Worm (Caenorhabditis elegans) whole organism, late embryonic: Measurements from ENCODE around the gene twk-26.

ENCODE experiments used
- C38D4.7 ChIP-seq: fragments of 200-800 bp; sonication (Bioruptor generic); optimal IDR thresholded peaks from 2 replicates; lab custom pipeline; 2018; ENCODE audit warnings: mild to moderate bottlenecking, missing genetic modification characterization, moderate library complexity, missing compliant biosample characterization
- F13H6.1 ChIP-seq: sonication (generic microtip); optimal IDR thresholded peaks from 2 replicates; lab custom pipeline; 2016; ENCODE audit warnings: missing genetic modification characterization, missing compliant biosample characterization
- K09A11.1 ChIP-seq: sonication (generic microtip); optimal IDR thresholded peaks from 2 replicates; lab custom pipeline; 2017; ENCODE audit warnings: antibody characterized with exemption, mild to moderate bottlenecking, missing genetic modification characterization, missing compliant biosample characterization; ENCODE audit not compliant: insufficient read depth
- Y22D7AL.16 ChIP-seq: sonication (generic microtip); optimal IDR thresholded peaks from 2 replicates; lab custom pipeline; 2016; ENCODE audit warnings: missing genetic modification characterization, missing compliant biosample characterization
- ahr-1 ChIP-seq: sonication (generic microtip); optimal IDR thresholded peaks from 2 replicates; lab custom pipeline; 2016; ENCODE audit warnings: missing genetic modification characterization, missing compliant biosample characterization
- ceh-14 ChIP-seq: sonication (generic microtip); optimal IDR thresholded peaks from 2 replicates; lab custom pipeline; 2016; ENCODE audit warnings: missing genotype, missing genetic modification characterization, missing compliant biosample characterization
- ceh-18 ChIP-seq: sonication (generic microtip); optimal IDR thresholded peaks from 2 replicates; lab custom pipeline; 2016; ENCODE audit warnings: missing genetic modification characterization, missing compliant biosample characterization
- ceh-19 ChIP-seq: fragments of 200-800 bp; sonication (Bioruptor generic); optimal IDR thresholded peaks from 2 replicates; lab custom pipeline; 2018; ENCODE audit warnings: mild to moderate bottlenecking, missing genetic modification characterization, missing compliant biosample characterization
- ceh-22 ChIP-seq: sonication (generic microtip); optimal IDR thresholded peaks from 2 replicates; lab custom pipeline; 2017; ENCODE audit warnings: missing biosample characterization, missing genetic modification characterization
- ceh-31 ChIP-seq: sonication (generic microtip); optimal IDR thresholded peaks from 2 replicates; lab custom pipeline; 2016; ENCODE audit warnings: missing genetic modification characterization, missing compliant biosample characterization
- ceh-45 ChIP-seq: fragments of 200-800 bp; sonication (Bioruptor generic); IDR thresholded peaks from 2 replicates; pipeline ENCODE4 v1.3.6; 2022; ENCODE audit warnings: missing genetic modification reagents, missing genetic modification characterization, missing compliant biosample characterization
- ceh-48 ChIP-seq: sonication (generic microtip); optimal IDR thresholded peaks from 2 replicates; lab custom pipeline; 2016; ENCODE audit warnings: missing genetic modification characterization, inconsistent platforms, missing compliant biosample characterization
- che-1 ChIP-seq: sonication (generic microtip); optimal IDR thresholded peaks from 2 replicates; lab custom pipeline; 2016; ENCODE audit warnings: mild to moderate bottlenecking, missing genetic modification characterization, missing compliant biosample characterization
- dve-1 ChIP-seq: sonication (generic microtip); optimal IDR thresholded peaks from 2 replicates; lab custom pipeline; 2017; ENCODE audit warnings: antibody characterized with exemption, mild to moderate bottlenecking, missing genetic modification characterization, missing compliant biosample characterization
- elt-2 ChIP-seq: sonication (generic microtip); optimal IDR thresholded peaks from 2 replicates; lab custom pipeline; 2016; ENCODE audit warnings: missing genetic modification reagents, missing genetic modification characterization, missing compliant biosample characterization
- elt-4 ChIP-seq: sonication (generic microtip); optimal IDR thresholded peaks from 2 replicates; lab custom pipeline; 2016; ENCODE audit warnings: missing genetic modification characterization, missing compliant biosample characterization
- fax-1 ChIP-seq: sonication (generic microtip); optimal IDR thresholded peaks from 2 replicates; lab custom pipeline; 2016; ENCODE audit warnings: missing genotype, missing genetic modification characterization, missing compliant biosample characterization
- fkh-6 ChIP-seq: sonication (generic microtip); optimal IDR thresholded peaks from 2 replicates; lab custom pipeline; 2016; ENCODE audit warnings: missing genetic modification characterization, missing compliant biosample characterization
- gmeb-2 ChIP-seq: sonication (generic microtip); optimal IDR thresholded peaks from 2 replicates; lab custom pipeline; 2016; ENCODE audit warnings: missing genetic modification characterization, inconsistent platforms, missing compliant biosample characterization
- hlh-13 ChIP-seq: fragments of 200-800 bp; sonication (Bioruptor generic); optimal IDR thresholded peaks from 2 replicates; lab custom pipeline; 2018; ENCODE audit warnings: mild to moderate bottlenecking, missing genetic modification characterization, missing compliant biosample characterization
- hlh-15 ChIP-seq: sonication (generic microtip); optimal IDR thresholded peaks from 2 replicates; lab custom pipeline; 2016; ENCODE audit warnings: missing genetic modification characterization, missing compliant biosample characterization
- hlh-6 ChIP-seq: sonication (generic microtip); optimal IDR thresholded peaks from 2 replicates; lab custom pipeline; 2016; ENCODE audit warnings: missing genotype, missing genetic modification characterization, missing compliant biosample characterization
- mec-3 ChIP-seq: sonication (generic microtip); optimal IDR thresholded peaks from 2 replicates; lab custom pipeline; 2016; ENCODE audit warnings: borderline replicate concordance, missing genetic modification characterization, missing compliant biosample characterization
- nfya-1 ChIP-seq: sonication (generic microtip); optimal IDR thresholded peaks from 2 replicates; lab custom pipeline; 2017; ENCODE audit warnings: missing genetic modification characterization, mild to moderate bottlenecking, missing compliant biosample characterization, antibody characterized with exemption, moderate library complexity
- nhr-11 ChIP-seq: fragments of 150-350 bp; optimal IDR thresholded peaks from 2 replicates; lab custom pipeline; 2014; ENCODE audit warnings: missing biosample characterization, missing genetic modification characterization
- odd-2 ChIP-seq: sonication (generic microtip); optimal IDR thresholded peaks from 2 replicates; lab custom pipeline; 2017; ENCODE audit warnings: antibody characterized with exemption, mild to moderate bottlenecking, missing genetic modification characterization, missing compliant biosample characterization
- pat-9 ChIP-seq: fragments of 200-800 bp; sonication (Bioruptor generic); optimal IDR thresholded peaks from 2 replicates; lab custom pipeline; 2018; ENCODE audit warnings: mild to moderate bottlenecking, missing genetic modification characterization, moderate library complexity, missing compliant biosample characterization
- pha-2 ChIP-seq: sonication (generic microtip); optimal IDR thresholded peaks from 2 replicates; lab custom pipeline; 2017; ENCODE audit warnings: mild to moderate bottlenecking, missing genetic modification characterization, missing compliant biosample characterization
- pqm-1 ChIP-seq: sonication (generic microtip); optimal IDR thresholded peaks from 2 replicates; lab custom pipeline; 2016; ENCODE audit warnings: missing genetic modification characterization, missing compliant biosample characterization
- sox-2 ChIP-seq: fragments of 200-800 bp; sonication (Bioruptor generic); IDR thresholded peaks from 2 replicates; pipeline ENCODE4 v1.3.6; 2022; ENCODE audit warnings: missing genetic modification reagents, missing genetic modification characterization, missing compliant biosample characterization
- sox-4 ChIP-seq: sonication (generic microtip); optimal IDR thresholded peaks from 2 replicates; lab custom pipeline; 2017; ENCODE audit warnings: mild to moderate bottlenecking, missing genetic modification characterization, inconsistent platforms, missing compliant biosample characterization
- syd-9 ChIP-seq: sonication (generic microtip); optimal IDR thresholded peaks from 2 replicates; lab custom pipeline; 2016; ENCODE audit warnings: mild to moderate bottlenecking, missing genetic modification characterization, moderate library complexity, missing compliant biosample characterization
- tbx-2 ChIP-seq: sonication (generic microtip); optimal IDR thresholded peaks from 2 replicates; lab custom pipeline; 2016; ENCODE audit warnings: missing genetic modification characterization, missing compliant biosample characterization
- tbx-7 ChIP-seq: sonication (generic microtip); optimal IDR thresholded peaks from 2 replicates; lab custom pipeline; 2016; ENCODE audit warnings: missing genotype, missing genetic modification characterization, missing compliant biosample characterization
- ttx-3 ChIP-seq: sonication (generic microtip); optimal IDR thresholded peaks from 2 replicates; lab custom pipeline; 2016; ENCODE audit warnings: missing genetic modification reagents, missing genetic modification characterization, missing compliant biosample characterization
- unc-42 ChIP-seq: sonication (generic microtip); optimal IDR thresholded peaks from 2 replicates; lab custom pipeline; 2016; ENCODE audit warnings: missing genotype, missing genetic modification characterization, missing compliant biosample characterization
- unc-55 ChIP-seq: sonication (generic microtip); optimal IDR thresholded peaks from 2 replicates; lab custom pipeline; 2017; ENCODE audit warnings: missing biosample characterization, missing genetic modification reagents, missing genetic modification characterization
- zip-5 ChIP-seq: sonication (generic microtip); optimal IDR thresholded peaks from 2 replicates; lab custom pipeline; 2016; ENCODE audit warnings: missing genetic modification characterization, missing compliant biosample characterization
- ztf-16 ChIP-seq: sonication (generic microtip); optimal IDR thresholded peaks from 2 replicates; lab custom pipeline; 2017; ENCODE audit warnings: missing genetic modification characterization, missing compliant biosample characterization

twk-26 gene

ce11 chrX:3034203-3034602 is 20.4 kb downstream of the twk-26 start, which contains the start of gene M02F4.2:
Gene M02F4.2, minus strand, starts transcription at chrX:3034303.
- TF ChIP-seq zip-5 (tag; lab: Kevin White, UChicago) (no peak), elt-4 (tag; lab: Kevin White, UChicago) (no peak), ceh-45 (GFP tag; lab: Robert Waterston, UW) (no peak), syd-9 (tag; lab: Kevin White, UChicago) (no peak), F13H6.1 (tag; lab: Kevin White, UChicago) (no peak), ztf-16 (no peak), ceh-14 (tag; lab: Kevin White, UChicago) (no peak), pqm-1 (tag; lab: Kevin White, UChicago) (no peak), ceh-18 (tag; lab: Kevin White, UChicago) (no peak), Y22D7AL.16 (tag; lab: Kevin White, UChicago) (no peak), C38D4.7 (GFP tag; lab: Kevin White, UChicago) (no peak), sox-4 (tag; lab: Kevin White, UChicago) (no peak), pha-2 (no peak), fax-1 (no peak), sox-2 (GFP tag; lab: Robert Waterston, UW) (no peak), elt-2 (tag; lab: Kevin White, UChicago) (no peak), ahr-1 (tag; lab: Kevin White, UChicago) (no peak), hlh-13 (GFP tag; lab: Kevin White, UChicago) (no peak), nfya-1 (tag; lab: Kevin White, UChicago) (no peak), tbx-2 (tag; lab: Kevin White, UChicago) (no peak)

ce11 chrX:3033492-3033891 is 21.1 kb downstream of the twk-26 start:
- no peak for TF ChIP-seq hlh-15 (tag; lab: Kevin White, UChicago)
- no peak for TF ChIP-seq mec-3 (tag; lab: Kevin White, UChicago)

ce11 chrX:3031484-3031883 is 23.1 kb downstream of the twk-26 start, which contains the start of gene clec-265:
Gene clec-265, plus strand, starts transcription at chrX:3031783.
- TF ChIP-seq pat-9 (tag; lab: Kevin White, UChicago) (no peak), che-1 (tag; lab: Kevin White, UChicago) (no peak), sox-4 (tag; lab: Kevin White, UChicago) (no peak), C38D4.7 (GFP tag; lab: Kevin White, UChicago) (no peak), gmeb-2 (tag; lab: Kevin White, UChicago) (no peak)

DNA sequence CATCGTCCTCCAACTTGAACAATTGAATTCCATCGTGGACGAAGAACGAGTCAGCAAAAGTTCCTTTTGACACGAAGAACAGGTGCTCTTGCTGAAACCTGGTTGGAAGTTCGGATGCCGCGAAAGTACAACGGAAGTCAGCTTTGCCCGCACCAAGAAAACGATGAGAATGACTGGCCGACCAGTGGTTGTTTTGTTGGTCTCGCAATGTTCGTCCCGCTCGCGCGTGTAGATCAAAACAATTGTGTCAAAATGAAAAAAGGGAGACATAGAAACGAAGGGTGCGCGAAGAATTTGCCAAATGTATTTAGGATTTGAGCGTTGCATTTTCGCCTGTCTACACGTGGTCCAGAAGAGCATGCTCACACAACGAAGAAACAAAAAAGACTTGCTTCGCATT is 25.6 kb downstream of the twk-26 start, which contains the start of gene M02F4.1:
TSS of gene M02F4.1 (minus strand) at position 101 of the 400 bp plus-strand sequence.
- TF ChIP-seq Y22D7AL.16 (tag; lab: Kevin White, UChicago) (no peak), ceh-48 (tag; lab: Kevin White, UChicago) (no peak), unc-55 (GFP tag; lab: Kevin White, UChicago) (no peak), K09A11.1 (tag; lab: Kevin White, UChicago) (no peak), ceh-19 (GFP tag; lab: Kevin White, UChicago) (no peak), tbx-2 (tag; lab: Kevin White, UChicago) (no peak), dve-1 (tag; lab: Kevin White, UChicago) (no peak), ceh-18 (tag; lab: Kevin White, UChicago) (no peak), mec-3 (tag; lab: Kevin White, UChicago) (no peak)

DNA sequence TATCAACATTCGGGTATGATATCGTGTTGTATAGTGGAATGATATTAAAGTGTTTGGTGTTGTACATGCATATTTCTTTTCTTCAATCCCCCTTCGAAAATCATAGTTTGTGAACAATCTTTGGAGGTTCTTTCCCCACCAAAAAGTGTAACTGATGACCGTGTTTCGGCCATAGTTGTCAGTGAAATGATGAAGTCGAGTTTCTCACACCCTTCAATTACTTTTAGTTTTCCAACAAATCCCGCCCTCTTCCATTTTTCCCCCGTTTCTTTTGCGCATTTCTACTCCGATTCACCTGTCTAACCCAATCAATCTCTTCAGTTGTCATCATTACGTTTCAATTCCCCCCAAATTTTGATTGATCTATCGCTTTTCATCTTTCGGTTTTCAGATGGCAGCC is 29.5 kb downstream of the twk-26 start:
- TF ChIP-seq ceh-18 (tag; lab: Kevin White, UChicago), result no peak

ce11 chrX:3024637-3025113 is 29.9 kb downstream of the twk-26 start, which contains the start of gene aqp-7:
Gene aqp-7, plus strand, starts transcription at chrX:3025063.
- TF ChIP-seq zip-5 (tag; lab: Kevin White, UChicago), result no peak
- TF ChIP-seq elt-4 (tag; lab: Kevin White, UChicago), result no peak
- TF ChIP-seq unc-42 (tag; lab: Kevin White, UChicago), result no peak
- no peak for TF ChIP-seq ceh-48 (tag; lab: Kevin White, UChicago)
- no peak for TF ChIP-seq ceh-22 (tag; lab: Kevin White, UChicago)
- no peak for TF ChIP-seq fkh-6 (tag; lab: Kevin White, UChicago)
- TF ChIP-seq odd-2 (tag; lab: Kevin White, UChicago), result no peak
- no peak for TF ChIP-seq tbx-2 (tag; lab: Kevin White, UChicago)
- no peak for TF ChIP-seq tbx-7 (tag; lab: Kevin White, UChicago)
- TF ChIP-seq F13H6.1 (tag; lab: Kevin White, UChicago), result no peak
- no peak for TF ChIP-seq ceh-31
- TF ChIP-seq ttx-3, result no peak
- TF ChIP-seq ceh-19 (GFP tag; lab: Kevin White, UChicago), result no peak
- TF ChIP-seq nhr-11 (tag; lab: Kevin White, UChicago), result no peak
- no peak for TF ChIP-seq hlh-6 (tag; lab: Kevin White, UChicago)
- TF ChIP-seq hlh-13 (GFP tag; lab: Kevin White, UChicago), result no peak
